Fruit fly (Drosophila melanogaster) whole organism: Measurements from ENCODE around the gene Decay.

ENCODE experiments used
- CG8478 ChIP-seq: fragments of >200 bp; optimal IDR thresholded peaks from 2 replicates; lab custom pipeline; 2018; ENCODE audit warnings: inconsistent platforms
- pan ChIP-seq: fragments of >200 bp; optimal IDR thresholded peaks from 2 replicates; lab custom pipeline; 2017
- psq ChIP-seq: fragments of >200 bp; optimal IDR thresholded peaks from 2 replicates; lab custom pipeline; 2017
- usp ChIP-seq: fragments of >200 bp; optimal IDR thresholded peaks from 2 replicates; lab custom pipeline; 2017; ENCODE audit warnings: missing biosample characterization, missing genetic modification characterization, mixed read lengths

DNA sequence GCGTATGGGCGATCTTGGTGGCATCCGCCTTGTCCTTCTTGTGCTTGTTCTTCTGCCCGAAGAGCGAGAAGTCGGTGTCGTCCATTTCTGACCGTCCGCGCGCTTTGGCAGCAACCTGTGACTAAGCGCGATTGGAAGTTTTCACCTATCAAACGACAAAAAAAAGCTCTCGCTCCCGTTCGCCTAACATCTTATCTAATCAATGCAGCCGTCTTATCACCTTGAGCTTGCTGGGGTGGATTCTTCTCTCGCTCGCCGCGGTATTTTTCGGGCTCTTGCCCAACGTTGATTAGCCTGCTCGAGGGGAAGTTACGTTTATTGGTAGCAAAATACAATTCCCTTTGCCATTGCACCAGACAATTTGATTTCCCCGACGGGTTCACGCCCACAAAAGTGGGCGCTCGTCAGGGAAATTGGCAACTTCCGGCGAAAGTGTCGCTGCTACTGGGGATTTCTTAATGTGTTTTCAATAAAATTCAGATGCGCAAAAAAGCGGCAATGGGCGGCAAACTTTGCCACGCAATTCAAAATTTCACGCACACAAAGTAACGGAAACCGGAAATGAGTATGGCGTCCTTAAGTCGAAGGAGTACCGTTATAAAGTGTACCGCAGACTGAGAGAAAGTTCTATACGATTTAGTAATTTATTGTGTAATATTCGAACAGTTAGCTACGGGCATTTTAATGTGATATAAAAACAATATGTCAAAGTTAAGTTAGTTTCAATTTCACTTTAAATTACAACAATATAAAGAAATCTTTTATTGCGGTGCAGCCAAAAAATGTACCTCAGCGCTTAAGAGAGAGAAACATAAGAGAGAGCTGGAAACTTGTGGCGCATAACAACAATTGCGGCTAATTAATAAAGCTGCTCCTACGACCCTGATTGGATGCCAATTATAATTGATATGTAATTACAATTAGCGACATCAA, at the start of gene Decay:
- TF ChIP-seq psq (no peak), usp (GFP tag; lab: Kevin White, UChicago) (no peak), pan (lab: Kevin White, UChicago) (no peak), CG8478 (no peak)
